Fruit fly (Drosophila melanogaster) whole organism, pupa: ENCODE data around the gene CG17544.

Experiments used
- CG10348 ChIP-seq: fragments of 200-800 bp; sonication (Bioruptor generic); IDR thresholded peaks from 2 replicates; pipeline ENCODE4 v1.3.6; 2022; ENCODE audit warnings: missing biosample characterization, missing genetic modification characterization
- CG12605 ChIP-seq: fragments of 200-800 bp; sonication (Bioruptor generic); IDR thresholded peaks from 2 replicates; pipeline ENCODE4 v1.3.6; 2022; ENCODE audit warnings: missing biosample characterization, missing genetic modification characterization
- CG13204 ChIP-seq: fragments of 200-800 bp; sonication (Bioruptor generic); optimal IDR thresholded peaks from 2 replicates; lab custom pipeline; 2018; ENCODE audit warnings: missing biosample characterization, mild to moderate bottlenecking, missing genetic modification characterization, moderate library complexity
- CG14655 ChIP-seq: fragments of 200-800 bp; sonication (Bioruptor generic); optimal IDR thresholded peaks from 3 replicates; lab custom pipeline; 2017; ENCODE audit warnings: mild to moderate bottlenecking, missing biosample characterization, missing genetic modification reagents, missing genetic modification characterization
- CG15710 ChIP-seq: fragments of 200-800 bp; sonication (Bioruptor generic); optimal IDR thresholded peaks from 2 replicates; lab custom pipeline; 2018; ENCODE audit warnings: missing biosample characterization, mild to moderate bottlenecking, missing genetic modification characterization, moderate library complexity
- CG17806 ChIP-seq: fragments of 200-800 bp; sonication (Bioruptor generic); optimal IDR thresholded peaks from 2 replicates; lab custom pipeline; 2018; ENCODE audit warnings: missing biosample characterization, mild to moderate bottlenecking, missing genetic modification characterization, moderate library complexity
- CG34367 ChIP-seq: fragments of 200-800 bp; sonication (Bioruptor generic); optimal IDR thresholded peaks from 2 replicates; lab custom pipeline; 2018; ENCODE audit warnings: missing biosample characterization, mild to moderate bottlenecking, missing genetic modification characterization
- CG8159 ChIP-seq: fragments of 200-800 bp; sonication (Bioruptor generic); optimal IDR thresholded peaks from 3 replicates; lab custom pipeline; 2018; ENCODE audit warnings: missing biosample characterization, mild to moderate bottlenecking, missing genetic modification characterization, moderate library complexity
- EcR ChIP-seq: fragments of 200-800 bp; sonication (Bioruptor generic); optimal IDR thresholded peaks from 3 replicates; lab custom pipeline; 2019; ENCODE audit warnings: missing biosample characterization, missing genetic modification characterization, mild to moderate bottlenecking, moderate library complexity, missing genetic modification reagents
- Ets98B ChIP-seq: fragments of 200-800 bp; sonication (Bioruptor generic); IDR thresholded peaks from 2 replicates; pipeline ENCODE4 v1.3.6; 2022; ENCODE audit warnings: missing biosample characterization, missing genetic modification characterization
- fd96Ca ChIP-seq: fragments of 200-800 bp; sonication (Bioruptor generic); IDR thresholded peaks from 3 replicates; pipeline ENCODE4 v1.3.6; 2022; ENCODE audit warnings: missing biosample characterization, missing genetic modification characterization
- rn ChIP-seq: fragments of 200-800 bp; sonication (Bioruptor generic); IDR thresholded peaks from 2 replicates; pipeline ENCODE4 v1.3.6; 2022; ENCODE audit warnings: missing biosample characterization, missing genetic modification characterization

- TF ChIP-seq CG8159 (tag; lab: Kevin White, UChicago) (peak; percentile 92), EcR (GFP tag; lab: Kevin White, UChicago) (peak; percentile 39), CG10348 (GFP tag; lab: Robert Waterston, UW) (peak; percentile 61), rn (GFP tag; lab: Robert Waterston, UW) (peak; percentile 87), CG12605 (peak; percentile 92), fd96Ca (peak; percentile 96), Ets98B (GFP tag; lab: Robert Waterston, UW) (peak; percentile 95), CG13204 (GFP tag; lab: Kevin White, UChicago) (peak; percentile 74), CG14655 (peak; percentile 91), CG15710 (peak; percentile 93), CG34367 (tag; lab: Kevin White, UChicago) (peak; percentile 92), CG17806 (peak; percentile 94)
These were observed 40.2 kb downstream of the CG17544 start for dm6 chr2L:19358017-19358471.
